Worm (Caenorhabditis elegans): Measurements from ENCODE around the gene sss-1.

Gene sss-1

DNA sequence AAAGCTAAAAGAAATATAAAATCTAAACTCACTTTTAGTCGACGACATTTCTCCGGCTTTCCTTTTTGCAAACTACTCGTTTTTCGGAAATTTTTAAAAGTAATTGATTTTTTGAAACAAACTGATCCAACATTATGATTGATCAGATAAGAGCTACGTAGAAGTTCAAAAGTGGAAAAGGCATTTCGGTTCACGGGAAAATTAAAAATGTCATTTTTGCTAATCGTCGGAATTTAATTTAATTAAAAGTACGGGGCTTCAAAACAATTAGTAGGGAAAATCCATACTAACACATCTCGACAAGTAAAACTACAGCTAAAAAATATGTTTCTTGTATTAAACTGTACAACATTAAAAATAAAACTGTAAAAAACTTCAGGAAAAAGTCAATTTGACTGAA is 43.9 kb downstream of the sss-1 start, which contains the start of gene K07F5.8:
TSS of gene K07F5.8 (minus strand) at position 101 of the 400 bp plus-strand sequence.
- TF ChIP-seq gei-17 (GFP tag; optimal IDR thresholded peaks at IDR 0.05) (no peak), pbrm-1 (GFP tag; IDR thresholded peaks at IDR 0.05) (no peak), tlf-1 (GFP tag; optimal IDR thresholded peaks at IDR 0.05) (no peak), egl-44 (GFP tag; IDR thresholded peaks at IDR 0.05) (no peak), dpl-1 (GFP tag; optimal IDR thresholded peaks at IDR 0.05) (no peak), pha-4 (tag; optimal IDR thresholded peaks at IDR 0.05) (no peak), ceh-27 (GFP tag; optimal IDR thresholded peaks at IDR 0.05) (no peak), F22D6.2 (tag; optimal IDR thresholded peaks at IDR 0.05) (no peak), T26A5.8 (tag; optimal IDR thresholded peaks at IDR 0.05) (no peak), F57A8.1 (GFP tag; optimal IDR thresholded peaks at IDR 0.05) (no peak), zim-3 (tag; optimal IDR thresholded peaks at IDR 0.05) (no peak), let-607 (tag; optimal IDR thresholded peaks at IDR 0.05) (no peak), ztf-22 (GFP tag; optimal IDR thresholded peaks at IDR 0.05) (no peak), nfya-1 (tag; optimal IDR thresholded peaks at IDR 0.05; ENCODE audit: borderline replicate concordance, insufficient read depth) (no peak), mel-28 (tag; optimal IDR thresholded peaks at IDR 0.05; ENCODE audit: borderline replicate concordance) (no peak), ztf-25 (GFP tag; IDR thresholded peaks at IDR 0.05) (no peak)

DNA sequence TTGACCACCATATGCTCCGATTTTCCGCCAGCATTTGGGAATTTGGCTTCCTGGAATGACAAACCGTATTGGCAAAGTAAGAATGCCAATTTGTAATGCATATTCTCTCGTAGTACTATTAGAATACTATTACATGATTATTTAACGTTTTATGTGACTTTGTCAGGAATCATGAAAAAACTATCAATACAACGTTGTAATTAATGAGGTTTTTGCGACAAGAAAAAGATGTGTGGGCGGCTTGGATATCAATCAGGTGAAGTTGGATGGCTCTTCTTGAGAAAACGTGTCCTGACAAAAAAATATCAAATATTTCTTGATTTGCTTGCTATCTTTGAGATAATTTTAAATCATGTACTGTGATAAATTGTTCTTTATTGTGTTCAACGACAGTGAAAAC is 45.5 kb downstream of the sss-1 start, which contains the start of gene K07F5.7:
TSS of gene K07F5.7 (minus strand) at position 101 of the 400 bp plus-strand sequence.
- TF ChIP-seq lag-1 (GFP tag; IDR thresholded peaks at IDR 0.05) (no peak), die-1 (tag; optimal IDR thresholded peaks at IDR 0.05) (no peak), hlh-12 (tag; optimal IDR thresholded peaks at IDR 0.05) (no peak), ceh-79 (tag; optimal IDR thresholded peaks at IDR 0.05) (no peak), ztf-22 (GFP tag; optimal IDR thresholded peaks at IDR 0.05) (no peak), gei-17 (GFP tag; optimal IDR thresholded peaks at IDR 0.05) (no peak), sea-2 (GFP tag; IDR thresholded peaks at IDR 0.05) (no peak), nhr-120 (GFP tag; IDR thresholded peaks at IDR 0.05) (no peak), B0019.2 (GFP tag; conservative IDR thresholded peaks at IDR 0.05) (no peak), nhr-90 (tag; optimal IDR thresholded peaks at IDR 0.05) (no peak), chd-7 (tag; optimal IDR thresholded peaks at IDR 0.05) (no peak), ztf-26 (tag; optimal IDR thresholded peaks at IDR 0.05) (no peak), nhr-80 (tag; optimal IDR thresholded peaks at IDR 0.05) (no peak), mes-4 (tag; optimal IDR thresholded peaks at IDR 0.05) (no peak), snpc-3.4 (tag; optimal IDR thresholded peaks at IDR 0.05) (no peak), zfh-2 (GFP tag; conservative IDR thresholded peaks at IDR 0.05) (no peak)

DNA sequence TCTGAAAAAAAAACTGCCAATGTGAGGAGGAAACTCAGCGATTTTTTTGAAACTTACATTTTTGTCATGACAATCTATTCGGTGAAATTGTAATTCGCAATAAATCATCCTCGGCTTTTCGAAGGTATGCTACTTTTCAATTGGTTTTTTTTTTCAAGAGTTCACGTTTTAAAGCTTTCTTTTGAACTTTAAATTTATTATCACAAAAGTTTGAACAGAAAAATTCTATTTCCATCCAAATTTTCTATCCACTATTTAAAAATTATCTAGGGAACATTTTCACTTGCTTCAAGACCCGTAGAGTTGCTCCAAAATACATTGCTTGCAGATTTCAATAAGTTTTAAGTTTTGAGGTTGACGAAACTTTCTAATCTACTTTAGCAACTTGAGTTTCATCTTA is 47.0 kb downstream of the sss-1 start, which contains the start of gene K07F5.6:
TSS of gene K07F5.6 (minus strand) at position 101 of the 400 bp plus-strand sequence.
- TF ChIP-seq K11D2.4 (GFP tag; IDR thresholded peaks at IDR 0.05) = no peak
- TF ChIP-seq lag-1 (GFP tag; IDR thresholded peaks at IDR 0.05) = no peak
- TF ChIP-seq attf-3 (GFP tag; conservative IDR thresholded peaks at IDR 0.05) = no peak
- no peak for TF ChIP-seq ztf-28 (GFP tag; IDR thresholded peaks at IDR 0.05)
- no peak for TF ChIP-seq C17E4.6 (GFP tag; IDR thresholded peaks at IDR 0.05)
- no peak for TF ChIP-seq madf-10 (tag; optimal IDR thresholded peaks at IDR 0.05)
- TF ChIP-seq ztf-6 (GFP tag; IDR thresholded peaks at IDR 0.05) = no peak
- TF ChIP-seq efl-1 (GFP tag; optimal IDR thresholded peaks at IDR 0.05) = no peak
- no peak for TF ChIP-seq ceh-100 (GFP tag; IDR thresholded peaks at IDR 0.05)
- no peak for TF ChIP-seq egl-44 (GFP tag; IDR thresholded peaks at IDR 0.05)
- no peak for TF ChIP-seq lin-35 (GFP tag; optimal IDR thresholded peaks at IDR 0.05)
- TF ChIP-seq Y53F4B.3 (GFP tag; IDR thresholded peaks at IDR 0.05) = no peak
- TF ChIP-seq somi-1 (GFP tag; optimal IDR thresholded peaks at IDR 0.05) = no peak
- TF ChIP-seq hlh-12 (tag; optimal IDR thresholded peaks at IDR 0.05) = no peak
- no peak for TF ChIP-seq let-526 (GFP tag; IDR thresholded peaks at IDR 0.05)
- TF ChIP-seq atf-7 (tag; optimal IDR thresholded peaks at IDR 0.05) = no peak

All from whole organism, young adult.